Worm (Caenorhabditis elegans) whole organism, young adult: ENCODE results near the gene hlh-4.

ENCODE experiments used
- F49E8.2 ChIP-seq: sonication (generic microtip); optimal IDR thresholded peaks from 3 replicates; lab custom pipeline; 2017; ENCODE audit warnings: missing genetic modification characterization, mild to moderate bottlenecking, missing compliant biosample characterization, antibody characterized with exemption, moderate library complexity; ENCODE audit not compliant: insufficient read depth
- aptf-3 ChIP-seq: fragments of 200-800 bp; sonication (Bioruptor generic); IDR thresholded peaks from 2 replicates; pipeline ENCODE4 v1.3.6; 2022; ENCODE audit warnings: missing genetic modification characterization, missing compliant biosample characterization
- attf-5 ChIP-seq: fragments of 200-800 bp; sonication (Bioruptor generic); optimal IDR thresholded peaks from 2 replicates; lab custom pipeline; 2018; ENCODE audit warnings: mild to moderate bottlenecking, missing genetic modification characterization, missing compliant biosample characterization
- attf-6 ChIP-seq: fragments of 200-800 bp; sonication (Bioruptor generic); IDR thresholded peaks from 2 replicates; pipeline ENCODE4 v1.3.6; 2022; ENCODE audit warnings: missing genetic modification reagents, missing genetic modification characterization, missing compliant biosample characterization
- bed-1 ChIP-seq: fragments of 200-800 bp; sonication (Bioruptor generic); IDR thresholded peaks from 2 replicates; pipeline ENCODE4 v1.3.6; 2022; ENCODE audit warnings: missing genetic modification reagents, missing genetic modification characterization, missing compliant biosample characterization
- egrh-3 ChIP-seq: fragments of 200-800 bp; sonication (Bioruptor generic); IDR thresholded peaks from 2 replicates; pipeline ENCODE4 v1.3.6; 2022; ENCODE audit warnings: missing genetic modification reagents, missing genetic modification characterization, missing compliant biosample characterization
- lin-40 ChIP-seq: sonication (generic microtip); optimal IDR thresholded peaks from 2 replicates; lab custom pipeline; 2016; ENCODE audit warnings: missing genetic modification characterization, mild to moderate bottlenecking, missing compliant biosample characterization, missing genotype, missing genetic modification reagents

DNA sequence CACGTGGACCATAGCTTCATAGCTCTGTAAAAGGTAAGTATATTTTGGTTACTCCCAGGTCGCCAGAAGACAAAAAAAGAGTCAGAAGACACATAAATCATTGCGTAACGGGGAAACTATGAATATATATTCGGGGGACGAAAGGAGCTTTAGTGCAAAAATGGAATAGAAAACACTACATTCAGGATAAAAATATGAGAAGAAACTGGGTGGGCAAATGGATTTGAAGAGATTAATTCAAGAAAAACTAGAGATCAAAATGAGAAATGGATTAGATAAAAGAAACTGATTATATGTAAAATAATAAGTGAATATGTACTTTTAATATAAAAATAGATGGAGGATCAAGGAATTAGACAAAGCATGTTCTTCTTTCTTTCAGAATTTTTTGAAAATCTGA, 11.4 kb downstream of the hlh-4 start, which contains the start of gene C07A9.12:
- no peak for TF ChIP-seq aptf-3 (GFP tag; lab: Robert Waterston, UW)
- no peak for TF ChIP-seq F49E8.2 (tag; lab: Kevin White, UChicago)
- TF ChIP-seq bed-1: no peak
- TF ChIP-seq attf-6 (GFP tag; lab: Robert Waterston, UW): no peak
- no peak for TF ChIP-seq egrh-3 (GFP tag; lab: Robert Waterston, UW)
- TF ChIP-seq attf-5 (GFP tag; lab: Kevin White, UChicago): no peak
- no peak for TF ChIP-seq lin-40 (tag; lab: Kevin White, UChicago)
